Fruit fly (Drosophila melanogaster) whole organism, embryonic: ENCODE measurements around the gene CG2962.

Source experiments
- BEAF-32 ChIP-seq: fragments of 200-800 bp; sonication (Bioruptor generic); optimal IDR thresholded peaks from 3 replicates; lab custom pipeline; 2017; ENCODE audit warnings: missing biosample characterization, missing genetic modification characterization, mild to moderate bottlenecking, moderate library complexity, missing genetic modification reagents
- C15 ChIP-seq: fragments of 200-800 bp; sonication (Bioruptor generic); IDR thresholded peaks from 3 replicates; pipeline ENCODE4 v1.3.6; 2022; ENCODE audit warnings: missing biosample characterization, missing genetic modification characterization
- CG11504 ChIP-seq: fragments of 200-800 bp; sonication (Bioruptor generic); optimal IDR thresholded peaks from 3 replicates; lab custom pipeline; 2019; ENCODE audit warnings: missing biosample characterization, mild to moderate bottlenecking, missing genetic modification characterization, moderate library complexity
- CG12391 ChIP-seq: fragments of 200-800 bp; sonication (Bioruptor generic); optimal IDR thresholded peaks from 3 replicates; lab custom pipeline; 2018; ENCODE audit warnings: missing biosample characterization, mild to moderate bottlenecking, missing genetic modification characterization, moderate library complexity
- CG13287 ChIP-seq: fragments of 200-800 bp; sonication (Bioruptor generic); IDR thresholded peaks from 2 replicates; pipeline ENCODE4 v1.3.6; 2022; ENCODE audit warnings: missing biosample characterization, missing genetic modification characterization; ENCODE audit not compliant: partially characterized antibody
- CG14710 ChIP-seq: fragments of 200-800 bp; sonication (Bioruptor generic); optimal IDR thresholded peaks from 3 replicates; lab custom pipeline; 2019; ENCODE audit warnings: missing biosample characterization, mild to moderate bottlenecking, missing genetic modification characterization, moderate library complexity
- CG2116 ChIP-seq: fragments of 200-800 bp; sonication (Bioruptor generic); optimal IDR thresholded peaks from 3 replicates; lab custom pipeline; 2018; ENCODE audit warnings: missing biosample characterization, mild to moderate bottlenecking, missing genetic modification characterization
- CG3847 ChIP-seq: fragments of 200-800 bp; sonication (Bioruptor generic); IDR thresholded peaks from 2 replicates; pipeline ENCODE4 v1.3.6; 2022; ENCODE audit warnings: missing biosample characterization, missing genetic modification characterization
- CG4617 ChIP-seq: fragments of 200-800 bp; sonication (Bioruptor generic); optimal IDR thresholded peaks from 3 replicates; lab custom pipeline; 2016; ENCODE audit warnings: missing biosample characterization, missing genetic modification characterization, borderline replicate concordance
- CG8281 ChIP-seq: fragments of 200-800 bp; sonication (Bioruptor generic); optimal IDR thresholded peaks from 2 replicates; lab custom pipeline; 2018; ENCODE audit warnings: missing biosample characterization, mild to moderate bottlenecking, missing genetic modification characterization, moderate library complexity
- Dll ChIP-seq: fragments of 200-800 bp; sonication (Bioruptor generic); IDR thresholded peaks from 4 replicates; pipeline ENCODE4 v1.3.6; 2022; ENCODE audit warnings: missing biosample characterization, missing genetic modification characterization; ENCODE audit not compliant: partially characterized antibody
- Doc3 ChIP-seq: fragments of 200-800 bp; sonication (Bioruptor generic); IDR thresholded peaks from 3 replicates; pipeline ENCODE4 v1.3.6; 2022; ENCODE audit warnings: missing biosample characterization, missing genetic modification characterization; ENCODE audit not compliant: partially characterized antibody
- Dp ChIP-seq: fragments of 200-800 bp; sonication (Bioruptor generic); optimal IDR thresholded peaks from 2 replicates; lab custom pipeline; 2018; ENCODE audit warnings: missing biosample characterization, mild to moderate bottlenecking, missing genetic modification characterization, moderate library complexity
- ERR ChIP-seq: fragments of 200-800 bp; sonication (Bioruptor generic); optimal IDR thresholded peaks from 2 replicates; lab custom pipeline; 2016; ENCODE audit warnings: missing biosample characterization, missing genetic modification characterization
- H15 ChIP-seq: fragments of 200-800 bp; sonication (Bioruptor generic); IDR thresholded peaks from 3 replicates; pipeline ENCODE4 v1.3.6; 2022; ENCODE audit warnings: missing biosample characterization, missing genetic modification characterization
- Hand ChIP-seq: fragments of 200-800 bp; sonication (Bioruptor generic); optimal IDR thresholded peaks from 2 replicates; lab custom pipeline; 2017; ENCODE audit warnings: mild to moderate bottlenecking, missing biosample characterization, missing genetic modification reagents, missing genetic modification characterization
- MESR4 ChIP-seq: fragments of 200-800 bp; sonication (Bioruptor generic); optimal IDR thresholded peaks from 2 replicates; lab custom pipeline; 2018; ENCODE audit warnings: missing biosample characterization, mild to moderate bottlenecking, missing genetic modification characterization, moderate library complexity
- MTF-1 ChIP-seq: fragments of 200-800 bp; sonication (Bioruptor generic); optimal IDR thresholded peaks from 2 replicates; lab custom pipeline; 2018; ENCODE audit warnings: missing biosample characterization, mild to moderate bottlenecking, missing genetic modification characterization, borderline replicate concordance
- Pdp1 ChIP-seq, 2 experiments: fragments of 200-800 bp; sonication (Bioruptor generic); optimal IDR thresholded peaks; 3 replicates each; lab custom pipeline; 2016; ENCODE audit warnings: missing biosample characterization in 2 of 2, missing genetic modification characterization in 2 of 2, mild to moderate bottlenecking in 1 of 2, moderate library complexity in 1 of 2
- Ptx1 ChIP-seq: fragments of 200-800 bp; sonication (Bioruptor generic); IDR thresholded peaks from 2 replicates; pipeline ENCODE4 v1.3.6; 2022; ENCODE audit warnings: missing biosample characterization, missing genetic modification characterization
- Scr ChIP-seq: fragments of 200-800 bp; sonication (Bioruptor generic); IDR thresholded peaks from 2 replicates; pipeline ENCODE4 v1.3.6; 2022; ENCODE audit warnings: missing biosample characterization, missing genetic modification characterization; ENCODE audit not compliant: partially characterized antibody
- YL-1 ChIP-seq: fragments of 200-800 bp; sonication (Bioruptor generic); optimal IDR thresholded peaks from 3 replicates; lab custom pipeline; 2017; ENCODE audit warnings: missing biosample characterization, mild to moderate bottlenecking, missing genetic modification characterization
- amos ChIP-seq: fragments of 200-800 bp; sonication (Bioruptor generic); IDR thresholded peaks from 2 replicates; pipeline ENCODE4 v1.3.6; 2022; ENCODE audit warnings: missing biosample characterization, missing genetic modification characterization; ENCODE audit not compliant: partially characterized antibody
- bigmax ChIP-seq: fragments of 200-800 bp; sonication (Bioruptor generic); optimal IDR thresholded peaks from 2 replicates; lab custom pipeline; 2018; ENCODE audit warnings: missing biosample characterization, mild to moderate bottlenecking, missing genetic modification characterization
- gem ChIP-seq: fragments of 200-800 bp; sonication (Bioruptor generic); optimal IDR thresholded peaks from 2 replicates; lab custom pipeline; 2019; ENCODE audit warnings: missing biosample characterization, mild to moderate bottlenecking, missing genetic modification characterization, moderate library complexity
- gfzf ChIP-seq: fragments of 200-800 bp; sonication (Bioruptor generic); optimal IDR thresholded peaks from 2 replicates; lab custom pipeline; 2016; ENCODE audit warnings: missing biosample characterization, mild to moderate bottlenecking, missing genetic modification characterization, moderate library complexity
- hbn ChIP-seq: fragments of 200-800 bp; sonication (Bioruptor generic); IDR thresholded peaks from 2 replicates; pipeline ENCODE4 v1.3.6; 2022; ENCODE audit warnings: missing biosample characterization, missing genetic modification characterization; ENCODE audit not compliant: partially characterized antibody
- hth ChIP-seq: fragments of >200 bp; optimal IDR thresholded peaks from 2 replicates; lab custom pipeline; 2017; ENCODE audit warnings: inconsistent platforms
- kni ChIP-seq: fragments of 200-800 bp; sonication (Bioruptor generic); optimal IDR thresholded peaks from 3 replicates; lab custom pipeline; 2017; ENCODE audit warnings: mild to moderate bottlenecking, missing biosample characterization, missing genetic modification reagents, missing genetic modification characterization
- knrl ChIP-seq: fragments of 200-800 bp; sonication (Bioruptor generic); IDR thresholded peaks from 3 replicates; pipeline ENCODE4 v1.3.6; 2022; ENCODE audit warnings: missing biosample characterization, missing genetic modification characterization; ENCODE audit not compliant: partially characterized antibody
- pfk ChIP-seq: fragments of 200-800 bp; sonication (Bioruptor generic); optimal IDR thresholded peaks from 2 replicates; lab custom pipeline; 2018; ENCODE audit warnings: missing biosample characterization, mild to moderate bottlenecking, missing genetic modification characterization, moderate library complexity
- pnt ChIP-seq: fragments of 200-800 bp; sonication (Bioruptor generic); optimal IDR thresholded peaks from 3 replicates; lab custom pipeline; 2016; ENCODE audit warnings: missing biosample characterization, missing genetic modification characterization
- pzg ChIP-seq: fragments of 200-800 bp; sonication (Bioruptor generic); optimal IDR thresholded peaks from 3 replicates; lab custom pipeline; 2018; ENCODE audit warnings: missing biosample characterization, mild to moderate bottlenecking, missing genetic modification characterization, moderate library complexity
- row ChIP-seq: fragments of 200-800 bp; sonication (Bioruptor generic); IDR thresholded peaks from 3 replicates; pipeline ENCODE4 v1.3.6; 2022; ENCODE audit warnings: missing biosample characterization, missing genetic modification characterization
- sens ChIP-seq: fragments of 200-800 bp; sonication (Bioruptor generic); peaks from one replicate; lab custom pipeline; 2016; ENCODE audit warnings: missing biosample characterization, missing genetic modification characterization
- sob ChIP-seq: fragments of 200-800 bp; sonication (Bioruptor generic); IDR thresholded peaks from 2 replicates; pipeline ENCODE4 v1.3.6; 2022; ENCODE audit warnings: missing biosample characterization, missing genetic modification characterization
- unc-4 ChIP-seq: fragments of 200-800 bp; sonication (Bioruptor generic); IDR thresholded peaks from 2 replicates; pipeline ENCODE4 v1.3.6; 2022; ENCODE audit warnings: missing biosample characterization, missing genetic modification characterization; ENCODE audit not compliant: partially characterized antibody
- zf30C ChIP-seq: fragments of 200-800 bp; sonication (Bioruptor generic); optimal IDR thresholded peaks from 3 replicates; lab custom pipeline; 2018; ENCODE audit warnings: missing biosample characterization, mild to moderate bottlenecking, missing genetic modification characterization

CG2962 gene

DNA sequence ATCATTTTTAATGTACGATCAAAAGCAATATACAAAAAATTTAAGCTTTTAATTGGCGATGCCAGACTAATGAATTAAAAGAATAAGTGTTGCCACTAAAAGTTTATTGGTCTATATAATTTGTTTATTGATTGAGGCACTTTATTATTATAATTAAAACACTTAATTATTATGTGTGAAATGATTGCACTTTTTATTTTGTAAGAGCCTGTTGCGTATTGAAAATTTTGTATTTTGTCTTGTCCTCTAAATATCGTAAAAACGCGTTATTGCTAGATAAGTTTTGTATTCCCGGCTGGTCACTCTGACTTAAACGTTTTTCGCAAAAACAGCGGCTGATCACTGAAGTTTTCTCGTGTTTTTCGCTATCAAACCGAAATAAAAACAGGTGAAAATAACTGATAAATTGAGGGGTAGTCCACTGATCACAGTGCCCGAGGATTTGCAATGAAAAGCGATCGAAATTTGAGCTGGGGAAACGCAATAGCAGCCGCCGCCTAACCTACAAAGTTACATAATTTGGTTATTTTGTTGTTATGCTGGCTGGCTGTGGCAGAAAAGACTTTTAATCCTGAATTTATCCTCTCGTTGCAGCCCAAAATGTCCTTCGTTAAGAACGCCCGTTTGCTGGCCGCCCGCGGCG lies 3.6 kb downstream of the CG2962 start, which contains the start of gene ATPsyndelta:
Gene ATPsyndelta (plus strand): TSS at position 284 of the 643 bp plus-strand sequence.
- TF ChIP-seq CG13287 (peak; percentile 54), C15 (no peak), sens (peak; percentile 20), kni (GFP tag; lab: Kevin White, UChicago) (no peak), amos (GFP tag; lab: Robert Waterston, UW) (peak; percentile 36; the same call in 1 of the 2 replicates), BEAF-32 (GFP tag; lab: Kevin White, UChicago) (peak; percentile 63), MESR4 (GFP tag; lab: Kevin White, UChicago) (peak; percentile 63), sob (GFP tag; lab: Robert Waterston, UW) (no peak), CG14710 (tag; lab: Kevin White, UChicago) (peak; percentile 8), MTF-1 (no peak), gem (tag; lab: Kevin White, UChicago) (peak; percentile 4), Scr (GFP tag; lab: Robert Waterston, UW) (peak; percentile 59), Ptx1 (no peak), CG11504 (tag; lab: Kevin White, UChicago) (no peak), CG12391 (tag; lab: Kevin White, UChicago) (peak; percentile 24), Pdp1 (GFP tag; optimal IDR thresholded peaks at IDR 0.05; lab: Kevin White, UChicago) (peak in 1 of 2 experiments; percentile 93), CG4617 (GFP tag; lab: Kevin White, UChicago) (peak; percentile 20), zf30C (GFP tag; lab: Kevin White, UChicago) (no peak), pnt (GFP tag; lab: Kevin White, UChicago) (no peak), pzg (GFP tag; lab: Kevin White, UChicago) (peak; percentile 17), Dll (GFP tag; lab: Robert Waterston, UW) (peak; percentile 65; the same call in 3 of the 4 replicates), pfk (no peak), gfzf (peak; percentile 48), knrl (GFP tag; lab: Robert Waterston, UW) (peak; percentile 50; the same call in 2 of the 3 replicates), hth (lab: Kevin White, UChicago) (no peak), unc-4 (peak; percentile 50; the same call in 1 of the 2 replicates), ERR (GFP tag; lab: Kevin White, UChicago) (no peak), bigmax (GFP tag; lab: Kevin White, UChicago) (peak; percentile 69), YL-1 (peak; percentile 53), H15 (GFP tag; lab: Robert Waterston, UW) (no peak), CG2116 (no peak), CG3847 (GFP tag; lab: Robert Waterston, UW) (no peak), hbn (GFP tag; lab: Robert Waterston, UW) (no peak; the same call in 1 of the 2 replicates), CG8281 (no peak), row (GFP tag; lab: Robert Waterston, UW) (peak; percentile 25; the same call in 1 of the 3 replicates), Doc3 (GFP tag; lab: Robert Waterston, UW) (0 out of 3 replicates have a peak, but pooled peaks have one; percentile 22), Dp (GFP tag; lab: Kevin White, UChicago) (peak; percentile 11), Hand (GFP tag; lab: Kevin White, UChicago) (no peak)
- TF ChIP-seq, all 482 proteins: peak for 21
